Fruit fly (Drosophila melanogaster) Kc167 (cell line): Measurements from ENCODE around the gene Lnk.

Source experiments
- Myc ChIP-seq: fragments of >200 bp; optimal IDR thresholded peaks from 2 replicates; lab custom pipeline; 2017; ENCODE audit warnings: missing external identifiers
- Sin3A ChIP-seq: fragments of >200 bp; optimal IDR thresholded peaks from 2 replicates; lab custom pipeline; 2018; ENCODE audit warnings: missing external identifiers
- h ChIP-seq: fragments of >200 bp; optimal IDR thresholded peaks from 3 replicates; lab custom pipeline; 2018; ENCODE audit warnings: missing external identifiers
- insv ChIP-seq: fragments of >200 bp; optimal IDR thresholded peaks from 3 replicates; lab custom pipeline; 2018; ENCODE audit warnings: missing external identifiers
- psq ChIP-seq: fragments of >200 bp; optimal IDR thresholded peaks from 2 replicates; lab custom pipeline; 2017; ENCODE audit warnings: missing external identifiers
- ttk ChIP-seq: sonication (Bioruptor generic); optimal IDR thresholded peaks from 2 replicates; lab custom pipeline; 2017; ENCODE audit warnings: missing external identifiers

Gene Lnk

DNA sequence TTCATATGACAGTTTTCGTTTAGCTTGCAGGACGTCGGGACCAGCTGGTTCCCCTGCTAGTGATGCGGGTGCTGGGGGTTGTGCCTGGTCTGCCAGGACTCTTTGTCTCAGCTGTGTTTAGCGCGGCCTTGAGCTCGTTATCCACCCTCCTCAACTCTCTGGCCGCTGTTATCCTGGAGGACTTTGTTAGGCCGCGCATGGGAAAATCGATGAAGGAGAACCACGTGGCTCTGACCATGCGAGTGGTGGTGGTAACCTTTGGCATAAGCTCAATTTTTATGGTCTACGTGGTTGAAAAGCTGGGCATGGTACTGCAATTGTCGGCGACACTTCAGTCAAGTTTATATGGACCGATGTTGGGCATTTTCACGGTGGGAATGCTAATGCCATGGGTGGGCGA lies 31.6 kb downstream of the Lnk start:
- TF ChIP-seq h (lab: Kevin White, UChicago) (no peak), ttk (no peak), Sin3A (lab: Kevin White, UChicago) (no peak), psq (lab: Kevin White, UChicago) (no peak), insv (lab: Kevin White, UChicago) (no peak), Myc (lab: Kevin White, UChicago) (no peak)

DNA sequence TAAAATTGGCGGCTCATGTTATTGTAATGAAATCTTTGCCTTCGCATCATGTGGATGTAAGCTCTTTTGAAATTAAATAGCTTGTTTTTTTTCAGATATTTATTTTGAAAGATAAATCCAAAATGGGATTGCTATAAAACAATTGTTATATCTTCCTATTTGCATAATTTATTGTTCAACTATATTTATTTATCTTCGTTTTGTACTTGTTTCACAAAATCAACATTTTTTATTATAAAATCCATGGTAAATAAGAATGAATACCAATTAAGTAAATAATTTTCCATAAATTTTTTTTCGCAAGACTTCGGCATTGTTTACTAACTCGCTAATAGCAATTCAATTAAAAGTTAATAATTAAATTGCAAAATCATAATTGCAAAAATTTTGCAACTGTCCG lies 34.2 kb downstream of the Lnk start, which contains the start of gene CG14546:
Gene CG14546, minus strand, starts transcription at position 101 of the 400 bp plus-strand sequence.
- TF ChIP-seq h (lab: Kevin White, UChicago) = no peak
- TF ChIP-seq Sin3A (lab: Kevin White, UChicago) = no peak
- no peak for TF ChIP-seq insv (lab: Kevin White, UChicago)
- no peak for TF ChIP-seq Myc (lab: Kevin White, UChicago)

DNA sequence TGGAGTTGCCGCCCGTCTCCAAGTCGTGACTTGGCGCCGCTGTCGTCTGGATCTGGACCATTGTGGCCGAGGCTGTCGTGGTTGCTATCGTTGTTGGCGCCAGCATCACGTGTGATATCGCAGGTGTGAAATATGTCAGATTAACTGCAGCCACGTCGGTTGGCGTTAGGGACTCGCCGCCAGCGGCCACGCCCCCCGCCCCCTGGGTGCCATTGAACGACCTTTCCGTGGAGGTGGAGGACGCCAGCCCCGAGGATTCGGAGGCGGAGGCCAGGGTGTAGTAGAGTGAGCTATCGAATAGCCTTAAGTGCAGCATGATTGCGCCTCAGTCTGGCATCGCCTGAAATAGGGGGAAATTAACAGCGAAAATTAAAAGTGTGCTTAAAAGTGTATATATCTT lies 53.0 kb downstream of the Lnk start:
- TF ChIP-seq Myc (lab: Kevin White, UChicago) = no peak
- no peak for TF ChIP-seq insv (lab: Kevin White, UChicago)
- TF ChIP-seq Sin3A (lab: Kevin White, UChicago) = no peak
- TF ChIP-seq h (lab: Kevin White, UChicago) = no peak
- no peak for TF ChIP-seq psq (lab: Kevin White, UChicago)
- TF ChIP-seq ttk = no peak
